Fruit fly (Drosophila melanogaster): Measurements from ENCODE around the gene gro.

DNA sequence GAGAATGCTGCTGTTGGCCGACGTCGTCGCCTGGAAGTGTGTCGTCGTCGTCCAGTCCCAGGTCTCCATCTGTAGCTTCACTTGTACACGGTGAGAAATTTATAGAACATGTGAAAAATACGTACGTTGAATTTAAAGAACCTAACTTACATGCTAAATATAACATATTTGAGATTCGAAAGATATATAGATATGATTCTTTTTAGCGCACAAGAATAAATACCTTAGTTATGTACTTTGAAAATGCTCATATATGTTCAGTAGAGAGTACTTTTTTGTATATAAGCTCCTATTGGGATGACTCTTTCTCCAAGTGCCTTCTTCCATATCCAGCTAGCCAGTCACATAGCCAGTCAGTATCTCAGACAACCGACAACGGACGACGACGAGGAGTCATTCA is 33.7 kb downstream of the gro start:
- no peak for TF ChIP-seq Sin3A (optimal IDR thresholded peaks at IDR 0.05)
- TF ChIP-seq psq (optimal IDR thresholded peaks at IDR 0.05) = no peak
- TF ChIP-seq ttk (optimal IDR thresholded peaks at IDR 0.05) = no peak

Data from Kc167 (cell line).